Fruit fly (Drosophila melanogaster) Kc167 (cell line): Measurements from ENCODE around the gene CG31516.
"Not testable (repeated sequence)": the region's sequence is repeated elsewhere in the genome, so short reads cannot be mapped to it uniquely, and the experiment has no call there.

Source experiments
- Myc ChIP-seq: fragments of >200 bp; optimal IDR thresholded peaks from 2 replicates; lab custom pipeline; 2017; ENCODE audit warnings: missing external identifiers
- Sin3A ChIP-seq: fragments of >200 bp; optimal IDR thresholded peaks from 2 replicates; lab custom pipeline; 2018; ENCODE audit warnings: missing external identifiers
- h ChIP-seq: fragments of >200 bp; optimal IDR thresholded peaks from 3 replicates; lab custom pipeline; 2018; ENCODE audit warnings: missing external identifiers
- insv ChIP-seq: fragments of >200 bp; optimal IDR thresholded peaks from 3 replicates; lab custom pipeline; 2018; ENCODE audit warnings: missing external identifiers
- psq ChIP-seq: fragments of >200 bp; optimal IDR thresholded peaks from 2 replicates; lab custom pipeline; 2017; ENCODE audit warnings: missing external identifiers
- ttk ChIP-seq: sonication (Bioruptor generic); optimal IDR thresholded peaks from 2 replicates; lab custom pipeline; 2017; ENCODE audit warnings: missing external identifiers

Gene CG31516

DNA sequence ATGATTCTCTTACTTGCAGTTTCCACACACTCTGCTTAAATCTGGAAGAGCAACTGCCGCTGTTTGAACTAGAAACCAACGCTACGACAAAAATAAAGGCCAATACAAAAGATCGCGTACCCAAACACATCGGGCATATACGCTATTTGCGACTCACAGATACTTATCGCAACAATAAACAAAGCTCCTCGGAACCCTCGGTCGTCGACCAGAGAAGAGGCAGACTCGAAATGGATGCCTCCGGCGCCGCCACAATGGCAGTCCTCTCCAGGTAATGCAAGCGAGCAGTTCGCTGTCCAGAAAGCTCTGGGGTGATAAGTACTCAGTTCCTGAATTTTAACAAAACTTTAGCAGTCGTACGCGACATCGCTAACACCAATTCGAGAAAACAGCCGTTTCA lies 16.6 kb upstream of the CG31516 start:
- TF ChIP-seq h (lab: Kevin White, UChicago) = no peak
- TF ChIP-seq Sin3A (lab: Kevin White, UChicago) = no peak
- TF ChIP-seq insv = no peak

dm6 chr3R:4234991-4235553 lies 15.1 kb upstream of the CG31516 start, which contains the start of gene Gel:
TSS of gene Gel (plus strand) at chr3R:4235217.
- no peak for TF ChIP-seq psq

DNA sequence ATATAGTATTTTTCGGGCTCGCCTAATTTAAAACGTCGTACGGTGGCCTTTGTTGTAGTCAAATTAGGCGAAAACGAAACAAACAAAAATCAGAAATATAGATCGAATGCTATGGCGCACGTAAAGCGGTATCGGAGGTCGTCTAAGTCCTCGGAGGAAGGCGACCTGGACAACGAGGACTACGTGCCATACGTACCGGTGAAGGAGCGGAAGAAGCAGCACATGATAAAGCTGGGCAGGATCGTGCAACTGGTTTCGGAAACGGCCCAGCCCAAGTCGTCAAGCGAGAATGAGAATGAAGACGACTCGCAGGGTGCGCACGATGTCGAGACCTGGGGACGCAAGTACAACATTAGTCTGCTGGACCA lies 13.1 kb upstream of the CG31516 start, which contains the start of gene abs:
Gene abs (plus strand): TSS at position 30 of the 368 bp plus-strand sequence.
- TF ChIP-seq ttk = no peak
- no peak for TF ChIP-seq psq
- TF ChIP-seq insv = no peak
- no peak for TF ChIP-seq Myc (lab: Kevin White, UChicago)
- TF ChIP-seq h (lab: Kevin White, UChicago) = no peak
- TF ChIP-seq Sin3A (lab: Kevin White, UChicago) = no peak

- no peak for TF ChIP-seq insv
- TF ChIP-seq ttk = no peak
- no peak for TF ChIP-seq Sin3A (lab: Kevin White, UChicago)
These were observed 12.4 kb upstream of the CG31516 start, which contains the start of gene CG14641 for dm6 chr3R:4232139-4233017. TSS of gene CG14641 (minus strand) at chr3R:4232342.

dm6 chr3R:4229137-4229764 lies 9.3 kb upstream of the CG31516 start, which contains the start of gene DhpD:
TSS of gene DhpD (minus strand) at chr3R:4229238.
- TF ChIP-seq ttk = no peak
- TF ChIP-seq Sin3A (lab: Kevin White, UChicago) = no peak
- no peak for TF ChIP-seq Myc (lab: Kevin White, UChicago)
- no peak for TF ChIP-seq h (lab: Kevin White, UChicago)
- no peak for TF ChIP-seq psq
- no peak for TF ChIP-seq insv

DNA sequence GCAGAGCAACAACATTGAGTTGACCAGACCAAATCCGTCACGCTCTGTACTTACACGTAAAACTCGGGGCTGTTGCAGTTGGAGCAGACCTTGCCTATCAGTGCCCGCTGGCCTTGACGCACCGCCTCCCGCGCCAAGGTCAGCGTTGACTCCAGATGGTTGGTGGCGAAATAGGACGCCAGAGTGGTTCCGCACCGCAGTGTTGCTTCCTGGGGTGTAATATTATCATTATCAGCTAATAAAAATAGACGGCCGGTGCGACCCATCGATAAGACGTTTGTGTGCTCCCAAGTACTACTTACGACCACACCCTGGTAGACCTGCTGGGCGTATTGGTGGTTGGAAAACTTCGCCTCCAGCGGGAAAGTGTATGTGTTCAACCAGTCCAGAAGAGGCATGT lies 8.5 kb upstream of the CG31516 start:
- TF ChIP-seq Sin3A (lab: Kevin White, UChicago) (no peak), insv (no peak), ttk (no peak)

- TF ChIP-seq insv (no peak), Sin3A (lab: Kevin White, UChicago) (no peak)
These were observed 850 bp upstream of the CG31516 start for dm6 chr3R:4220780-4221179.

DNA sequence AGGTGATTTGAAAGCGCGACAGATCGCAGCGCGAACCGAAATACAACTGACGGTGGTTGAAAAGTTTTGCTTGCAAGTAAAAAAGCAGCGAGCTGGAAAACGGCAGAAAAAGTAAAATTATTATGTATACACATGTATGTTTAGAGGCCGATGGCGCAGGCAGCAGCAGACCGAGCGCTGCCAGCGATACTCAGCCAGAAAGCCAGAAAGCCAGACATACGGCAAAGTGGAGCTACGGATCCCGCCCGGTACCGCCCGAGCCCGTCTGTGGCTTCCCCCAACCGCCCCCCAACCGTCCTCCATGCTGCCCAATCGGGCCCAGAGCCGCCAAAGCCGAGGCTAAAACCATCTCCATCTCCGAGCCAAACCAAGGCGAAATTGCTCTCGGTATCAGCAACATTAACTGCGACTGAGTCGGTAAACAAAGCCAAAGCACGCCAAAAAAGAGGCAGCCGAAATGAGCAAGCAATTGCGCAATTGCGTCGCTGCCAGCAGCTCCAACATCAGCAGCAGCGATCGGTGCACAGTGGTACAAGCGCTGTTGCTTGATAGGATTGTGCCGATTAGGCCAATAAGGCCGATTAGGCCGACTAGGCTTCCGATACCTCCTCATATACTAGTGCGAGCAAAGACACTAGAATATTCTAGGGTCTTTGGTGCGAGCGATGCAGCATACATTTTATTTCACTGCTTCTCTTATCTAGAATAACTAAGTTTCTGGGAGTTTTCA lies 4.5 kb downstream of the CG31516 start, which contains the start of gene CG14636:
Gene CG14636 (minus strand): TSS at position 51 of the 730 bp plus-strand sequence.
- TF ChIP-seq Sin3A (lab: Kevin White, UChicago) (no peak), psq (no peak), h (lab: Kevin White, UChicago) (no peak), insv (no peak), Myc (lab: Kevin White, UChicago) (no peak), ttk (no peak)

dm6 chr3R:4214601-4215000 lies 5.3 kb downstream of the CG31516 start:
- no peak for TF ChIP-seq psq
- TF ChIP-seq Sin3A (lab: Kevin White, UChicago) = no peak
- no peak for TF ChIP-seq ttk
- no peak for TF ChIP-seq h (lab: Kevin White, UChicago)
- no peak for TF ChIP-seq insv
- TF ChIP-seq Myc (lab: Kevin White, UChicago) = no peak

DNA sequence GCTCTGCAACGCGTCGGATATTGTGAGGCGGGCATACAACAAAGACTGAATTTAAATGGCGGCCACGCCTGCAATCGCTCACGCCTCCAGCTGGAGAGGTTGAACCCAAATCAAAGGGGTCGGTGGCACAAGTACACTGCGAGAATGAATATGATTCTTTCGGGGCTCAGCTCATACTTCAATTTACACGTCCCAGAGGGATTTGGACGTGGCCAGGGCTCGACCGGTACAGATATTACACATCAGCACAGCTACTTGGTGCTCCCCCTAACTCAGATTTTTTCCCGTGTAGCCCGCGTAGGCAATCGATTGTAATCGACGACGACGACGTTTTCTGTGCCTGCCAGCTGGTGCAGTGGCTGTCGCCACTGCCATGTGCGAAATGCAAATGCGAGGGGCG lies 5.9 kb downstream of the CG31516 start:
- TF ChIP-seq psq (no peak), insv (no peak), h (lab: Kevin White, UChicago) (no peak), ttk (no peak), Sin3A (lab: Kevin White, UChicago) (no peak), Myc (lab: Kevin White, UChicago) (no peak)

DNA sequence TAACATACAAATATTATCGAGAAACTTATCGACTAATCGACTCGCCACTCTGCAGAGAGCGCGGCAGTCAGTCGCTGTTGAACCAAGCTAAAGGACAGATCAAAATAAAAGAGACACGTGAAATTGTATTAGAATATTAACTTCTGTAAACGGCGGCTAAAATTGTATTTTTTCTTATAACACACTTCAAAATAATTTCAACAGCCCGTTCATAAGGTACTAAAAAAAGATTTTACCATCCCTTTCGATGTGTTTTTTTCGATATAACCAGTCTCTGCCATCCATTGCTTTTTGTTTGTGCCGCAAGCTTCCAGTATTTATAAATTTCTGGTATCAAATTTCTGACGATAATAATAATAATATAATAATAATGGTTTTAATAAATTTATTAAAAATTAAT lies 8.4 kb downstream of the CG31516 start, which contains the start of gene aux:
Gene aux (plus strand): TSS at position 301 of the 400 bp plus-strand sequence.
- not testable (repeated sequence) for TF ChIP-seq ttk; Sin3A (lab: Kevin White, UChicago); insv

DNA sequence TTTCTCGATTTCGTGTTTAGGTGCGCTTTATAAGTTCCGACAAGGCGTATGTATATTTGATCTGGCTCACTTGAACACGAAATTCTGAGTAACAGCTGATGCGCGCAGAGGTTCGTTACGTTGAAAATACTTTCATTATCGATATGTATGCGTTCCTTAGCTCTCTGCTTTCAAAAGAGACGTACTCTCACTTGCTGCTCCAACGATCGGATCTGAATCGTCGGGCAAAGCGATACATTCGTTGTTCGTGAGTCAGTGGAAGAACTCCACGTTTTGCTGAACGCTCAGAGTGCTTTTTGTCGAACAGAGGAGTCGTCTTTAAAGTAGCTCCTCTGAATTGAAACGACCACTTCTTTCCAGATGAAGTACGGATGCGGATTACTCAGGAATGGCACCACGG lies 22.9 kb downstream of the CG31516 start, which contains the start of gene beta-Man:
Gene beta-Man (plus strand): TSS at position 152 of the 400 bp plus-strand sequence.
- TF ChIP-seq ttk (no peak), psq (no peak), Myc (lab: Kevin White, UChicago) (no peak), h (lab: Kevin White, UChicago) (no peak), insv (no peak), Sin3A (lab: Kevin White, UChicago) (no peak)
